Fruit fly (Drosophila melanogaster) whole organism, embryonic: Measurements from ENCODE around the gene H2.0.
A peak's percentile ranks its signal among the peaks of the same experiment; 100 is the strongest.

Experiments
- CG10274 ChIP-seq: fragments of 200-800 bp; sonication (Bioruptor generic); optimal IDR thresholded peaks from 3 replicates; lab custom pipeline; 2017; ENCODE audit warnings: missing biosample characterization, mild to moderate bottlenecking, missing genetic modification characterization
- CG10366 ChIP-seq: fragments of 200-800 bp; sonication (Bioruptor generic); IDR thresholded peaks from 2 replicates; pipeline ENCODE4 v1.3.6; 2022; ENCODE audit warnings: missing biosample characterization, missing genetic modification characterization
- CG10565 ChIP-seq: fragments of 200-800 bp; sonication (Bioruptor generic); optimal IDR thresholded peaks from 3 replicates; lab custom pipeline; 2016; ENCODE audit warnings: missing biosample characterization, mild to moderate bottlenecking, missing genetic modification characterization
- CG10654 ChIP-seq: fragments of 200-800 bp; sonication (Bioruptor generic); optimal IDR thresholded peaks from 2 replicates; lab custom pipeline; 2016; ENCODE audit warnings: missing biosample characterization, missing genetic modification characterization
- CG11093 ChIP-seq: fragments of 200-800 bp; sonication (Bioruptor generic); IDR thresholded peaks from 3 replicates; pipeline ENCODE4 v1.3.6; 2022; ENCODE audit warnings: missing biosample characterization, missing genetic modification characterization
- CG14050 ChIP-seq: fragments of 200-800 bp; sonication (Bioruptor generic); IDR thresholded peaks from 3 replicates; pipeline ENCODE4 v1.3.6; 2022; ENCODE audit warnings: missing biosample characterization, missing genetic modification characterization
- CG14667 ChIP-seq: fragments of 200-800 bp; sonication (Bioruptor generic); IDR thresholded peaks from 2 replicates; pipeline ENCODE4 v1.3.6; 2022; ENCODE audit warnings: missing biosample characterization, missing genetic modification characterization
- CG15269 ChIP-seq: fragments of 200-800 bp; sonication (Bioruptor generic); optimal IDR thresholded peaks from 2 replicates; lab custom pipeline; 2018; ENCODE audit warnings: missing biosample characterization, mild to moderate bottlenecking, missing genetic modification characterization, moderate library complexity
- CG1603 ChIP-seq: fragments of 200-800 bp; sonication (Bioruptor generic); optimal IDR thresholded peaks from 2 replicates; lab custom pipeline; 2019; ENCODE audit warnings: missing biosample characterization, mild to moderate bottlenecking, missing genetic modification characterization, moderate library complexity
- CG17361 ChIP-seq: fragments of 200-800 bp; sonication (Bioruptor generic); IDR thresholded peaks from 3 replicates; pipeline ENCODE4 v1.3.6; 2022; ENCODE audit warnings: missing biosample characterization, missing genetic modification characterization
- CG2875 ChIP-seq: fragments of 200-800 bp; sonication (Bioruptor generic); optimal IDR thresholded peaks from 2 replicates; lab custom pipeline; 2017; ENCODE audit warnings: missing biosample characterization, mild to moderate bottlenecking, missing genetic modification characterization, missing genetic modification reagents
- CG4282 ChIP-seq: fragments of 200-800 bp; sonication (Bioruptor generic); optimal IDR thresholded peaks from 2 replicates; lab custom pipeline; 2016; ENCODE audit warnings: missing biosample characterization, missing genetic modification characterization
- CG43689 ChIP-seq: fragments of 200-800 bp; sonication (Bioruptor generic); IDR thresholded peaks from 2 replicates; pipeline ENCODE4 v1.3.6; 2022; ENCODE audit warnings: missing biosample characterization, missing genetic modification characterization
- CG4424 ChIP-seq: fragments of 200-800 bp; sonication (Bioruptor generic); optimal IDR thresholded peaks from 3 replicates; lab custom pipeline; 2016; ENCODE audit warnings: missing biosample characterization, missing genetic modification characterization
- CG6689 ChIP-seq: fragments of 200-800 bp; sonication (Bioruptor generic); IDR thresholded peaks from 2 replicates; pipeline ENCODE4 v1.3.6; 2022; ENCODE audit warnings: missing biosample characterization, missing genetic modification characterization
- CG8290 ChIP-seq, 3 experiments: fragments of 200-800 bp; sonication (Bioruptor generic); optimal IDR thresholded peaks; 2 replicates each; lab custom pipeline; 2016 to 2019; ENCODE audit warnings: missing biosample characterization in 3 of 3, missing genetic modification characterization in 3 of 3, mild to moderate bottlenecking in 2 of 3, moderate library complexity in 1 of 3
- CG9215 ChIP-seq: fragments of 200-800 bp; sonication (Bioruptor generic); IDR thresholded peaks from 2 replicates; pipeline ENCODE4 v1.3.6; 2022; ENCODE audit warnings: missing biosample characterization, missing genetic modification characterization
- CTCF ChIP-seq: fragments of 200-800 bp; sonication (Bioruptor generic); optimal IDR thresholded peaks from 2 replicates; lab custom pipeline; 2017; ENCODE audit warnings: missing biosample characterization, mild to moderate bottlenecking, missing genetic modification characterization, moderate library complexity
- Dp ChIP-seq: fragments of 200-800 bp; sonication (Bioruptor generic); optimal IDR thresholded peaks from 2 replicates; lab custom pipeline; 2018; ENCODE audit warnings: missing biosample characterization, mild to moderate bottlenecking, missing genetic modification characterization, moderate library complexity
- Fer3 ChIP-seq: fragments of 200-800 bp; sonication (Bioruptor generic); optimal IDR thresholded peaks from 2 replicates; lab custom pipeline; 2018; ENCODE audit warnings: missing biosample characterization, mild to moderate bottlenecking, missing genetic modification characterization, moderate library complexity
- Hr3 ChIP-seq: fragments of 200-800 bp; sonication (Bioruptor generic); optimal IDR thresholded peaks from 3 replicates; lab custom pipeline; 2016; ENCODE audit warnings: missing biosample characterization, missing genetic modification characterization
- Hsf ChIP-seq: fragments of 200-800 bp; sonication (Bioruptor generic); optimal IDR thresholded peaks from 3 replicates; lab custom pipeline; 2016; ENCODE audit warnings: missing biosample characterization, missing genetic modification characterization
- Jarid2 ChIP-seq: fragments of 200-800 bp; sonication (Bioruptor generic); optimal IDR thresholded peaks from 3 replicates; lab custom pipeline; 2017; ENCODE audit warnings: mild to moderate bottlenecking, missing biosample characterization, missing genetic modification reagents, missing genetic modification characterization
- MBD-R2 ChIP-seq: fragments of 200-800 bp; sonication (Bioruptor generic); IDR thresholded peaks from 2 replicates; pipeline ENCODE4 v1.3.6; 2022; ENCODE audit warnings: missing biosample characterization, missing genetic modification characterization
- Mes4 ChIP-seq: fragments of 200-800 bp; sonication (Bioruptor generic); optimal IDR thresholded peaks from 2 replicates; lab custom pipeline; 2016; ENCODE audit warnings: missing biosample characterization, missing genetic modification characterization
- Nf-YA ChIP-seq: fragments of 200-800 bp; sonication (Bioruptor generic); IDR thresholded peaks from 2 replicates; pipeline ENCODE4 v1.3.6; 2022; ENCODE audit warnings: missing biosample characterization, missing genetic modification characterization
- Ssrp ChIP-seq: fragments of 200-800 bp; sonication (Bioruptor generic); optimal IDR thresholded peaks from 2 replicates; lab custom pipeline; 2018; ENCODE audit warnings: missing biosample characterization, mild to moderate bottlenecking, missing genetic modification characterization, moderate library complexity
- Vsx1 ChIP-seq: fragments of 200-800 bp; sonication (Bioruptor generic); optimal IDR thresholded peaks from 2 replicates; lab custom pipeline; 2017; ENCODE audit warnings: missing biosample characterization, mild to moderate bottlenecking, missing genetic modification characterization, missing genetic modification reagents
- ac ChIP-seq: fragments of 200-800 bp; sonication (Bioruptor generic); optimal IDR thresholded peaks from 3 replicates; lab custom pipeline; 2017; ENCODE audit warnings: missing biosample characterization, mild to moderate bottlenecking, missing genetic modification characterization
- ato ChIP-seq: fragments of 200-800 bp; sonication (Bioruptor generic); IDR thresholded peaks from 2 replicates; pipeline ENCODE4 v1.3.6; 2022; ENCODE audit warnings: missing biosample characterization, missing genetic modification characterization; ENCODE audit not compliant: partially characterized antibody
- bbx ChIP-seq: fragments of 200-800 bp; sonication (Bioruptor generic); IDR thresholded peaks from 2 replicates; pipeline ENCODE4 v1.3.6; 2022; ENCODE audit warnings: missing biosample characterization, missing genetic modification characterization; ENCODE audit not compliant: partially characterized antibody
- cato ChIP-seq: fragments of 200-800 bp; sonication (Bioruptor generic); optimal IDR thresholded peaks from 2 replicates; lab custom pipeline; 2016; ENCODE audit warnings: missing biosample characterization, missing genetic modification characterization, borderline replicate concordance
- disco-r ChIP-seq: fragments of 200-800 bp; sonication (Bioruptor generic); optimal IDR thresholded peaks from 2 replicates; lab custom pipeline; 2016; ENCODE audit warnings: missing biosample characterization, missing genetic modification characterization
- dm ChIP-seq: fragments of 200-800 bp; sonication (Bioruptor generic); optimal IDR thresholded peaks from 3 replicates; lab custom pipeline; 2016; ENCODE audit warnings: missing biosample characterization, missing genetic modification characterization
- dmrt99B ChIP-seq: fragments of 200-800 bp; sonication (Bioruptor generic); optimal IDR thresholded peaks from 2 replicates; lab custom pipeline; 2018; ENCODE audit warnings: missing biosample characterization, mild to moderate bottlenecking, missing genetic modification characterization, moderate library complexity
- dysf ChIP-seq: fragments of 200-800 bp; sonication (Bioruptor generic); IDR thresholded peaks from 3 replicates; pipeline ENCODE4 v1.3.6; 2022; ENCODE audit warnings: missing biosample characterization, missing genetic modification characterization
- fru ChIP-seq: fragments of >200 bp; optimal IDR thresholded peaks from 2 replicates; lab custom pipeline; 2017
- fu2 ChIP-seq: fragments of 200-800 bp; sonication (Bioruptor generic); optimal IDR thresholded peaks from 2 replicates; lab custom pipeline; 2016; ENCODE audit warnings: missing biosample characterization, missing genetic modification characterization
- gem ChIP-seq: fragments of 200-800 bp; sonication (Bioruptor generic); optimal IDR thresholded peaks from 2 replicates; lab custom pipeline; 2019; ENCODE audit warnings: missing biosample characterization, mild to moderate bottlenecking, missing genetic modification characterization, moderate library complexity
- gfzf ChIP-seq: fragments of 200-800 bp; sonication (Bioruptor generic); optimal IDR thresholded peaks from 2 replicates; lab custom pipeline; 2016; ENCODE audit warnings: missing biosample characterization, mild to moderate bottlenecking, missing genetic modification characterization, moderate library complexity
- grn ChIP-seq: fragments of 200-800 bp; sonication (Bioruptor generic); optimal IDR thresholded peaks from 3 replicates; lab custom pipeline; 2017; ENCODE audit warnings: missing biosample characterization, missing genetic modification characterization
- gsb ChIP-seq: fragments of 200-800 bp; sonication (Bioruptor generic); IDR thresholded peaks from 2 replicates; pipeline ENCODE4 v1.3.6; 2022; ENCODE audit warnings: missing biosample characterization, missing genetic modification characterization
- hbn ChIP-seq: fragments of 200-800 bp; sonication (Bioruptor generic); IDR thresholded peaks from 2 replicates; pipeline ENCODE4 v1.3.6; 2022; ENCODE audit warnings: missing biosample characterization, missing genetic modification characterization; ENCODE audit not compliant: partially characterized antibody
- knrl ChIP-seq: fragments of 200-800 bp; sonication (Bioruptor generic); IDR thresholded peaks from 3 replicates; pipeline ENCODE4 v1.3.6; 2022; ENCODE audit warnings: missing biosample characterization, missing genetic modification characterization; ENCODE audit not compliant: partially characterized antibody
- nau ChIP-seq: fragments of 200-800 bp; sonication (Bioruptor generic); optimal IDR thresholded peaks from 3 replicates; lab custom pipeline; 2017; ENCODE audit warnings: missing biosample characterization, mild to moderate bottlenecking, missing genetic modification characterization, missing genetic modification reagents
- tna ChIP-seq: fragments of 200-800 bp; sonication (Bioruptor generic); IDR thresholded peaks from 2 replicates; pipeline ENCODE4 v1.3.6; 2022; ENCODE audit warnings: missing biosample characterization, missing genetic modification characterization; ENCODE audit not compliant: partially characterized antibody
- toy ChIP-seq: fragments of 200-800 bp; sonication (Bioruptor generic); IDR thresholded peaks from 2 replicates; pipeline ENCODE4 v1.3.6; 2022; ENCODE audit warnings: missing biosample characterization, missing genetic modification characterization
- unpg ChIP-seq: fragments of 200-800 bp; sonication (Bioruptor generic); optimal IDR thresholded peaks from 3 replicates; lab custom pipeline; 2018; ENCODE audit warnings: missing biosample characterization, mild to moderate bottlenecking, missing genetic modification characterization, moderate library complexity
- vfl ChIP-seq: fragments of 200-800 bp; sonication (Bioruptor generic); optimal IDR thresholded peaks from 2 replicates; lab custom pipeline; 2016; ENCODE audit warnings: missing biosample characterization, missing genetic modification characterization
- zf30C ChIP-seq: fragments of 200-800 bp; sonication (Bioruptor generic); optimal IDR thresholded peaks from 3 replicates; lab custom pipeline; 2018; ENCODE audit warnings: missing biosample characterization, mild to moderate bottlenecking, missing genetic modification characterization

Gene H2.0

DNA sequence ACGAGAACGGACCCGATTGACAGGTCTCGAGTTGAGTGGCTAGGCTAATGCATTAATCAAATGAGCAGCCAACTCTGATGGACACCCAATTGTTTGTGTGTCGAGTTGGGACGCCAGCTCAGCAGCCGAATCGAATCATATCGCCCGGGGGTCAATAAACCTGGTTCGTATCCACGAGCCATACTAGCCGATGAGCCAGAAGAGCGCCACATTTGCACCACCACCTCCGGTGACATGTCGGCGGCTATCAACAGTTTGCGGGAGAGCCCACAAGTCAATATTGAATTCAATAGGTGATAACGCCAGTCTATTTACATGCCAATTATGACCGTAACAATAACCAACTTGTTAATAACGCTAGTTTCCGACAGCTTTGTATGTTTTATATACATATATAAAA lies 45.1 kb downstream of the H2.0 start (continued):
- TF ChIP-seq Jarid2 (peak; percentile 55), CG15269 (tag; lab: Kevin White, UChicago) (peak; percentile 65), fru (lab: Kevin White, UChicago) (no peak), ac (GFP tag; lab: Kevin White, UChicago) (no peak), CG17361 (no peak), grn (no peak), CG9215 (no peak), fu2 (GFP tag; lab: Kevin White, UChicago) (no peak), Dp (GFP tag; lab: Kevin White, UChicago) (no peak), nau (peak; percentile 73), dm (no peak), CG2875 (peak; percentile 61), cato (GFP tag; lab: Kevin White, UChicago) (no peak), vfl (GFP tag; lab: Kevin White, UChicago) (no peak), Hr3 (no peak), CG10565 (GFP tag; lab: Kevin White, UChicago) (no peak), bbx (GFP tag; lab: Robert Waterston, UW) (no peak), Vsx1 (GFP tag; lab: Kevin White, UChicago) (peak; percentile 86), toy (GFP tag; lab: Robert Waterston, UW) (no peak), gsb (GFP tag; lab: Robert Waterston, UW) (no peak), CG14050 (GFP tag; lab: Robert Waterston, UW) (peak; percentile 41; the same call in 1 of the 3 replicates), disco-r (no peak), CG43689 (GFP tag; lab: Robert Waterston, UW) (0 out of 2 replicates have a peak, but pooled peaks have one; percentile 15), CG14667 (GFP tag; lab: Robert Waterston, UW) (no peak), hbn (GFP tag; lab: Robert Waterston, UW) (no peak), gem (tag; lab: Kevin White, UChicago) (peak; percentile 59), CG11093 (GFP tag; lab: Robert Waterston, UW) (no peak), Ssrp (no peak), CG10274 (no peak), CG10654 (peak; percentile 47), dysf (peak; percentile 15; the same call in 1 of the 3 replicates), tna (GFP tag; lab: Robert Waterston, UW) (no peak), CG4282 (GFP tag; lab: Kevin White, UChicago) (no peak), CG6689 (peak; percentile 33; the same call in 1 of the 2 replicates), CTCF (GFP tag; lab: Kevin White, UChicago) (no peak), MBD-R2 (GFP tag; lab: Robert Waterston, UW) (no peak), Hsf (no peak), CG1603 (tag; lab: Kevin White, UChicago) (peak; percentile 32), knrl (GFP tag; lab: Robert Waterston, UW) (no peak), CG4424 (GFP tag; lab: Kevin White, UChicago) (peak; percentile 12), unpg (GFP tag; lab: Kevin White, UChicago) (peak; percentile 55), CG10366 (GFP tag; lab: Robert Waterston, UW) (no peak), gfzf (GFP tag; lab: Kevin White, UChicago) (no peak), dmrt99B (tag; lab: Kevin White, UChicago) (peak; percentile 48), Fer3 (peak; percentile 63), CG8290 (GFP tag; optimal IDR thresholded peaks at IDR 0.05; lab: Kevin White, UChicago) (peak; percentile 15), CG8290 (tag; optimal IDR thresholded peaks at IDR 0.05; lab: Kevin White, UChicago) (peak in 1 of 2 experiments; percentile 87), zf30C (GFP tag; lab: Kevin White, UChicago) (no peak), ato (GFP tag; lab: Robert Waterston, UW) (no peak), Mes4 (GFP tag; lab: Kevin White, UChicago) (no peak), Nf-YA (no peak)
